Worm (Caenorhabditis elegans): ENCODE measurements around the gene prp-39.

The prp-39 gene

DNA sequence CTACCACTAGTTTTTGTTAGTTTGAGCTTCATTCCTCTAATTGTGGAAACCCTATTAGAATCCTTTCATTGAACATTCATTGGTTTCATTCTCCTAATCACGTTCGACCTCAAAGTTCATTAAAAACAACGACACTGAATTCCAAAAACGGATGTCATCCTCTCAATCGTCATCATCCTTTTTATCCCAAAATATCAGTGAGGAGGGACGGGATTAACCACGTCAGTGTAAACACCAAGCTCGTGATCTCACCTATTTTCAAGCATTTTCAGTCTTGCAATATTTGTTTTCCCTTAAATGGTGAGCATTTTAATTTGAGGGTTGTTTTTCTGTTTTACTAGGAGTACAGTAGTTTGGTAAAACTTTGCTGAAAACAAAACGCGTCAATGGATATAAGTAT is 22.0 kb upstream of the prp-39 start:
- TF ChIP-seq nhr-19 (GFP tag; conservative IDR thresholded peaks at IDR 0.05) (0 out of 2 replicates have a peak, but pooled peaks have one; percentile 12), dsc-1 (tag; optimal IDR thresholded peaks at IDR 0.05) (peak; percentile 91), egl-13 (tag; optimal IDR thresholded peaks at IDR 0.05) (peak; percentile 24), egl-27 (tag; optimal IDR thresholded peaks at IDR 0.05) (no peak), efl-1 (optimal IDR thresholded peaks at IDR 0.05) (no peak), efl-1 (GFP tag; optimal IDR thresholded peaks at IDR 0.05 in 1 of 2) (no peak), efl-3 (GFP tag; optimal IDR thresholded peaks at IDR 0.05) (no peak), pax-3 (tag; optimal IDR thresholded peaks at IDR 0.05) (peak; percentile 73), fkh-8 (tag; optimal IDR thresholded peaks at IDR 0.05) (peak; percentile 85), fos-1 (tag; optimal IDR thresholded peaks at IDR 0.05) (peak; percentile 11), nhr-47 (tag; optimal IDR thresholded peaks at IDR 0.05) (peak; percentile 37), sox-4 (tag; optimal IDR thresholded peaks at IDR 0.05) (peak; percentile 43), nhr-71 (tag; optimal IDR thresholded peaks at IDR 0.05) (peak; percentile 66)

DNA sequence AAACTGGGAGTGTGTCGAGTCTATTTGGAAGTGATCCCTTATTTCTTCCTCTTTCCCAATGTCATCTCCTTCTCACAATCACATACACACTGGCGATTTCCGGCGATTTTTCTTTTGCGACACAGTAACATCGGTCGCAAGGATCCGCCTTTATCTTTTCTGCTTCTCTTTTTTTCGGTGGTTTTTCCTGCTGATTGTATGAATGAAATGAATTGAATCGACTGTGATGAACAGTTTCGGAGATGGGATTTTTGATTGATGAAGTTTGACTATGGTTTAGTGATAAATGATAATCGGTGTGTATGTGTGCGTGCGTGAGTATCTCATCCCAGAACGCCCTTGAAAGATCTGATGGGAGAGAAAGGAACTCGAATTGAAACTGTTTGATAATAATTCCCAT is 18.7 kb upstream of the prp-39 start:
- no peak for TF ChIP-seq unc-30 (tag; optimal IDR thresholded peaks at IDR 0.05)
- no peak for TF ChIP-seq irx-1 (tag; optimal IDR thresholded peaks at IDR 0.05)
- TF ChIP-seq elt-3 (tag; optimal IDR thresholded peaks at IDR 0.05): peak in 3 of 6 experiments; percentile 39 to 84 (median 62)
- TF ChIP-seq nhr-90 (tag; optimal IDR thresholded peaks at IDR 0.05; ENCODE audit: poor library complexity): peak; percentile 36
- no peak for TF ChIP-seq mef-2 (tag; optimal IDR thresholded peaks at IDR 0.05)
- no peak for TF ChIP-seq jun-1 (tag; optimal IDR thresholded peaks at IDR 0.05)
- TF ChIP-seq lsy-2 (tag; optimal IDR thresholded peaks at IDR 0.05): peak; percentile 13 to 36
- TF ChIP-seq egl-27 (tag; optimal IDR thresholded peaks at IDR 0.05): no peak
- peak; percentile 8 for TF ChIP-seq ztf-4 (tag; optimal IDR thresholded peaks at IDR 0.05)
- peak; percentile 61 for TF ChIP-seq lin-14 (GFP tag; optimal IDR thresholded peaks at IDR 0.05)
- TF ChIP-seq aha-1 (tag; optimal IDR thresholded peaks at IDR 0.05): no peak
- peak; percentile 77 for TF ChIP-seq ama-1 (optimal IDR thresholded peaks at IDR 0.05)
- peak; percentile 28 for TF ChIP-seq nhr-71 (tag; optimal IDR thresholded peaks at IDR 0.05)
- peak; percentile 84 for TF ChIP-seq blmp-1 (tag; optimal IDR thresholded peaks at IDR 0.05)
- TF ChIP-seq nhr-20 (tag; optimal IDR thresholded peaks at IDR 0.05): peak; percentile 47
- no peak for TF ChIP-seq fkh-8 (tag; optimal IDR thresholded peaks at IDR 0.05)
- no peak for TF ChIP-seq vab-15 (tag; optimal IDR thresholded peaks at IDR 0.05)
- no peak for TF ChIP-seq ceh-88 (GFP tag; IDR thresholded peaks at IDR 0.05)
- TF ChIP-seq nhr-237 (tag; optimal IDR thresholded peaks at IDR 0.05): no peak
- TF ChIP-seq nhr-19 (GFP tag; conservative IDR thresholded peaks at IDR 0.05): peak; percentile 11
- no peak for TF ChIP-seq elt-2 (tag; optimal IDR thresholded peaks at IDR 0.05)
- peak; percentile 38 for TF ChIP-seq nhr-47 (tag; optimal IDR thresholded peaks at IDR 0.05)
- TF ChIP-seq efl-1 (optimal IDR thresholded peaks at IDR 0.05): no peak
- peak in 1 of 2 experiments; percentile 69 for TF ChIP-seq efl-1 (GFP tag; optimal IDR thresholded peaks at IDR 0.05 in 1 of 2)

ce11 chrV:5699835-5700441 is 17.5 kb upstream of the prp-39 start, which contains the start of gene clec-1:
Gene clec-1 (plus strand): TSS chrV:5700154.
- TF ChIP-seq nhr-76 (tag; optimal IDR thresholded peaks at IDR 0.05) (no peak), lin-13 (GFP tag; optimal IDR thresholded peaks at IDR 0.05) (no peak), ceh-63 (GFP tag; optimal IDR thresholded peaks at IDR 0.05) (no peak), C04F5.9 (tag; optimal IDR thresholded peaks at IDR 0.05) (no peak), swsn-7 (tag; optimal IDR thresholded peaks at IDR 0.05) (no peak), ztf-4 (tag; optimal IDR thresholded peaks at IDR 0.05) (no peak), sox-4 (tag; optimal IDR thresholded peaks at IDR 0.05) (no peak), unc-30 (tag; optimal IDR thresholded peaks at IDR 0.05) (no peak), elt-2 (tag; optimal IDR thresholded peaks at IDR 0.05) (no peak), nhr-12 (tag; optimal IDR thresholded peaks at IDR 0.05) (no peak), alr-1 (tag; optimal IDR thresholded peaks at IDR 0.05; ENCODE audit: borderline replicate concordance) (no peak), efl-3 (GFP tag; optimal IDR thresholded peaks at IDR 0.05) (no peak), ceh-88 (GFP tag; IDR thresholded peaks at IDR 0.05) (no peak), fkh-8 (tag; optimal IDR thresholded peaks at IDR 0.05) (no peak), lir-3 (tag; optimal IDR thresholded peaks at IDR 0.05; ENCODE audit: poor library complexity) (no peak), sptf-1 (tag; optimal IDR thresholded peaks at IDR 0.05) (no peak), sup-37 (GFP tag; optimal IDR thresholded peaks at IDR 0.05) (no peak), mdl-1 (tag; optimal IDR thresholded peaks at IDR 0.05) (peak in 1 of 2 experiments; percentile 14), xbp-1 (tag; optimal IDR thresholded peaks at IDR 0.05) (no peak), ets-5 (GFP tag; IDR thresholded peaks at IDR 0.05) (no peak), nhr-19 (GFP tag; conservative IDR thresholded peaks at IDR 0.05) (no peak), snu-23 (GFP tag; optimal IDR thresholded peaks at IDR 0.05) (peak; percentile 1), Y116A8C.19 (tag; optimal IDR thresholded peaks at IDR 0.05; ENCODE audit: borderline replicate concordance) (no peak), egl-27 (tag; optimal IDR thresholded peaks at IDR 0.05) (no peak), jun-1 (tag; optimal IDR thresholded peaks at IDR 0.05) (no peak), unc-130 (tag; optimal IDR thresholded peaks at IDR 0.05) (no peak), nhr-71 (tag; optimal IDR thresholded peaks at IDR 0.05) (no peak), egl-13 (tag; optimal IDR thresholded peaks at IDR 0.05) (no peak), irx-1 (tag; optimal IDR thresholded peaks at IDR 0.05) (no peak), mep-1 (tag; optimal IDR thresholded peaks at IDR 0.05) (no peak)
